Fruit fly (Drosophila melanogaster) whole organism: ENCODE data around the gene Pvf3.

Source experiments
- CG8478 ChIP-seq: fragments of >200 bp; optimal IDR thresholded peaks from 2 replicates; lab custom pipeline; 2018; ENCODE audit warnings: inconsistent platforms
- Dll ChIP-seq: fragments of >200 bp; optimal IDR thresholded peaks from 2 replicates; lab custom pipeline; 2017
- EcR ChIP-seq, 2 experiments: fragments of >200 bp; optimal IDR thresholded peaks; 2 replicates each; lab custom pipeline; 2017; ENCODE audit warnings: missing biosample characterization in 2 of 2, missing genetic modification characterization in 2 of 2, missing genetic modification reagents in 2 of 2
- pan ChIP-seq: fragments of >200 bp; optimal IDR thresholded peaks from 2 replicates; lab custom pipeline; 2017
- psq ChIP-seq: fragments of >200 bp; optimal IDR thresholded peaks from 2 replicates; lab custom pipeline; 2017
- usp ChIP-seq: fragments of >200 bp; optimal IDR thresholded peaks from 2 replicates; lab custom pipeline; 2017; ENCODE audit warnings: missing biosample characterization, missing genetic modification characterization, mixed read lengths

Gene Pvf3

dm6 chr2L:7145881-7146280 is 11.6 kb downstream of the Pvf3 start:
- TF ChIP-seq EcR (GFP tag; optimal IDR thresholded peaks at IDR 0.05; lab: Kevin White, UChicago) = no peak
- no peak for TF ChIP-seq psq (lab: Kevin White, UChicago)
- TF ChIP-seq Dll (lab: Kevin White, UChicago) = no peak
- no peak for TF ChIP-seq CG8478
- no peak for TF ChIP-seq pan (lab: Kevin White, UChicago)
- TF ChIP-seq usp (GFP tag; lab: Kevin White, UChicago) = no peak

dm6 chr2L:7144061-7144460 is 13.4 kb downstream of the Pvf3 start:
- no peak for TF ChIP-seq psq (lab: Kevin White, UChicago)
- no peak for TF ChIP-seq CG8478
- TF ChIP-seq pan (lab: Kevin White, UChicago) = no peak
- no peak for TF ChIP-seq EcR (GFP tag; optimal IDR thresholded peaks at IDR 0.05; lab: Kevin White, UChicago)
- TF ChIP-seq usp (GFP tag; lab: Kevin White, UChicago) = no peak
- TF ChIP-seq Dll (lab: Kevin White, UChicago) = no peak

dm6 chr2L:7140089-7140488 is 17.4 kb downstream of the Pvf3 start:
- TF ChIP-seq CG8478 (no peak), Dll (lab: Kevin White, UChicago) (no peak), pan (lab: Kevin White, UChicago) (no peak), usp (GFP tag; lab: Kevin White, UChicago) (no peak), psq (lab: Kevin White, UChicago) (no peak), EcR (GFP tag; optimal IDR thresholded peaks at IDR 0.05; lab: Kevin White, UChicago) (no peak)

dm6 chr2L:7138516-7139061 is 18.9 kb downstream of the Pvf3 start:
- TF ChIP-seq CG8478 = no peak
- TF ChIP-seq Dll (lab: Kevin White, UChicago) = no peak
- TF ChIP-seq usp (GFP tag; lab: Kevin White, UChicago) = no peak
- no peak for TF ChIP-seq EcR (GFP tag; optimal IDR thresholded peaks at IDR 0.05; lab: Kevin White, UChicago)
- TF ChIP-seq psq (lab: Kevin White, UChicago) = no peak
- no peak for TF ChIP-seq pan (lab: Kevin White, UChicago)

dm6 chr2L:7136667-7137066 is 20.8 kb downstream of the Pvf3 start:
- TF ChIP-seq Dll (lab: Kevin White, UChicago) (no peak), psq (lab: Kevin White, UChicago) (no peak), usp (GFP tag; lab: Kevin White, UChicago) (no peak), pan (lab: Kevin White, UChicago) (no peak), EcR (GFP tag; optimal IDR thresholded peaks at IDR 0.05; lab: Kevin White, UChicago) (no peak), CG8478 (no peak)

dm6 chr2L:7135069-7135468 is 22.4 kb downstream of the Pvf3 start:
- TF ChIP-seq EcR (GFP tag; optimal IDR thresholded peaks at IDR 0.05; lab: Kevin White, UChicago) (no peak), psq (lab: Kevin White, UChicago) (no peak), pan (lab: Kevin White, UChicago) (no peak), usp (GFP tag; lab: Kevin White, UChicago) (no peak), Dll (lab: Kevin White, UChicago) (no peak), CG8478 (no peak)

dm6 chr2L:7133506-7134270 is 23.8 kb downstream of the Pvf3 start:
- TF ChIP-seq Dll (lab: Kevin White, UChicago) = no peak
- TF ChIP-seq psq (lab: Kevin White, UChicago) = no peak

- no peak for TF ChIP-seq CG8478
Measured at dm6 chr2L:7125209-7125752, 32.2 kb downstream of the Pvf3 start.

dm6 chr2L:7123695-7124094 is 33.8 kb downstream of the Pvf3 start:
- TF ChIP-seq Dll (lab: Kevin White, UChicago) = no peak
- no peak for TF ChIP-seq CG8478
- no peak for TF ChIP-seq EcR (GFP tag; optimal IDR thresholded peaks at IDR 0.05; lab: Kevin White, UChicago)
- no peak for TF ChIP-seq psq (lab: Kevin White, UChicago)
- no peak for TF ChIP-seq pan (lab: Kevin White, UChicago)
- TF ChIP-seq usp (GFP tag; lab: Kevin White, UChicago) = no peak

- no peak for TF ChIP-seq usp (GFP tag; lab: Kevin White, UChicago)
- no peak for TF ChIP-seq psq (lab: Kevin White, UChicago)
- TF ChIP-seq pan (lab: Kevin White, UChicago) = no peak
- no peak for TF ChIP-seq CG8478
- no peak for TF ChIP-seq Dll (lab: Kevin White, UChicago)
- TF ChIP-seq EcR (GFP tag; optimal IDR thresholded peaks at IDR 0.05; lab: Kevin White, UChicago) = no peak
Measured at dm6 chr2L:7122865-7123264, 34.6 kb downstream of the Pvf3 start.

dm6 chr2L:7121065-7121464 is 36.4 kb downstream of the Pvf3 start:
- TF ChIP-seq usp (GFP tag; lab: Kevin White, UChicago) (no peak), pan (lab: Kevin White, UChicago) (no peak), psq (lab: Kevin White, UChicago) (no peak), EcR (GFP tag; optimal IDR thresholded peaks at IDR 0.05; lab: Kevin White, UChicago) (no peak)

- TF ChIP-seq Dll (lab: Kevin White, UChicago) = no peak
- TF ChIP-seq usp (GFP tag; lab: Kevin White, UChicago) = no peak
- no peak for TF ChIP-seq pan (lab: Kevin White, UChicago)
- no peak for TF ChIP-seq CG8478
- no peak for TF ChIP-seq psq (lab: Kevin White, UChicago)
Measured at dm6 chr2L:7119460-7120047, 37.9 kb downstream of the Pvf3 start.
